Worm (Caenorhabditis elegans): Measurements from ENCODE around the gene ncx-7.

DNA sequence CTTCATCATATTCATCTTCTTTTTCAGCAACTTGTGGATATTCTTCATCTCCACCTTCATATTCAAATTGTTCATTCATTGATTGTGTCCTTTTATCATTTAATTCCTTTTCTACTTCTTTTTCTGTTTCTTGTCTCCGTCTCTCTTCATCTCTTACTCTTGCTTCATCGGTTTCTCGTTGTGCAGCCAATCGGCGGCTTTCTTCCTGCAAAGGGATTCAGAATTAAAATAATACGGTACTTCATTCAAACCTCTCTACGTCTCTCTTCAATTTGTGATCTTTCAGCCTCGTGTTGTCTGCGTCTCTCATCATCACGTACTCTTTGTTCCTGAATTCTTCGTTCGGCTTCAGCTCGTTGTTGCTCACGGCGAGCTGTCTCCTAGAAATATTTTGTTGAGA, 20.6 kb upstream of the ncx-7 start:
- TF ChIP-seq flt-1 (GFP tag; IDR thresholded peaks at IDR 0.05) (no peak), klf-2 (GFP tag; conservative IDR thresholded peaks at IDR 0.05) (no peak), ztf-23 (GFP tag; IDR thresholded peaks at IDR 0.05) (no peak), tab-1 (GFP tag; IDR thresholded peaks at IDR 0.05) (no peak), cog-1 (tag; optimal IDR thresholded peaks at IDR 0.05) (no peak), ztf-29 (GFP tag; IDR thresholded peaks at IDR 0.05) (no peak), med-1 (GFP tag; optimal IDR thresholded peaks at IDR 0.05; ENCODE audit: insufficient read depth) (no peak)
